Fruit fly (Drosophila melanogaster): ENCODE results near the gene CG12728.

CG12728 gene

dm6 chrX:5922057-5922456 is 20.3 kb upstream of the CG12728 start:
- TF ChIP-seq CG7101 (tag; optimal IDR thresholded peaks at IDR 0.05) = no peak
- TF ChIP-seq CG1620 (GFP tag; optimal IDR thresholded peaks at IDR 0.05) = no peak
- TF ChIP-seq CG12768 (GFP tag; optimal IDR thresholded peaks at IDR 0.05) = no peak
- no peak for TF ChIP-seq Mnt (GFP tag; optimal IDR thresholded peaks at IDR 0.05)
- TF ChIP-seq CG11617 (GFP tag; optimal IDR thresholded peaks at IDR 0.05) = no peak
- no peak for TF ChIP-seq pad (GFP tag; optimal IDR thresholded peaks at IDR 0.05)
- TF ChIP-seq Crg-1 (GFP tag; optimal IDR thresholded peaks at IDR 0.05) = no peak
- TF ChIP-seq cic (GFP tag; optimal IDR thresholded peaks at IDR 0.05) = no peak

- TF ChIP-seq pad (GFP tag; optimal IDR thresholded peaks at IDR 0.05) (no peak), cic (GFP tag; optimal IDR thresholded peaks at IDR 0.05) (no peak), Hr96 (GFP tag; optimal IDR thresholded peaks at IDR 0.05) (no peak), CG11617 (GFP tag; optimal IDR thresholded peaks at IDR 0.05) (no peak), bab1 (GFP tag; optimal IDR thresholded peaks at IDR 0.05) (no peak), Clk (GFP tag; optimal IDR thresholded peaks at IDR 0.05) (no peak), toe (GFP tag; optimal IDR thresholded peaks at IDR 0.05) (no peak), tj (GFP tag; optimal IDR thresholded peaks at IDR 0.05) (no peak), Mnt (GFP tag; optimal IDR thresholded peaks at IDR 0.05) (no peak), CG7101 (tag; optimal IDR thresholded peaks at IDR 0.05) (no peak), kay (GFP tag; ENCODE audit: borderline replicate concordance) (no peak)
Measured at dm6 chrX:5923124-5923523, 19.3 kb upstream of the CG12728 start.

dm6 chrX:5924378-5924777 is 18.0 kb upstream of the CG12728 start:
- TF ChIP-seq CG14711 (tag; optimal IDR thresholded peaks at IDR 0.05) (no peak), pad (GFP tag; optimal IDR thresholded peaks at IDR 0.05) (no peak), CG1620 (GFP tag; optimal IDR thresholded peaks at IDR 0.05) (no peak), Hr96 (GFP tag; optimal IDR thresholded peaks at IDR 0.05) (no peak), ovo (GFP tag; optimal IDR thresholded peaks at IDR 0.05) (no peak), cnc (optimal IDR thresholded peaks at IDR 0.05) (no peak), toe (GFP tag; optimal IDR thresholded peaks at IDR 0.05) (no peak), Clk (GFP tag; optimal IDR thresholded peaks at IDR 0.05) (no peak), CG5204 (GFP tag; optimal IDR thresholded peaks at IDR 0.05) (no peak), CG11617 (GFP tag; optimal IDR thresholded peaks at IDR 0.05) (no peak), Crg-1 (GFP tag; optimal IDR thresholded peaks at IDR 0.05) (no peak)

- TF ChIP-seq bab1 (GFP tag; optimal IDR thresholded peaks at IDR 0.05) (peak; percentile 78), Mnt (GFP tag; optimal IDR thresholded peaks at IDR 0.05) (no peak), CG11617 (GFP tag; optimal IDR thresholded peaks at IDR 0.05) (no peak), CG7101 (tag; optimal IDR thresholded peaks at IDR 0.05) (no peak), Hr96 (GFP tag; optimal IDR thresholded peaks at IDR 0.05) (no peak), CG1620 (GFP tag; optimal IDR thresholded peaks at IDR 0.05) (no peak), Crg-1 (GFP tag; optimal IDR thresholded peaks at IDR 0.05) (no peak), tj (GFP tag; optimal IDR thresholded peaks at IDR 0.05) (no peak), cnc (optimal IDR thresholded peaks at IDR 0.05) (no peak), CG33017 (tag; optimal IDR thresholded peaks at IDR 0.05) (no peak), CG14711 (tag; optimal IDR thresholded peaks at IDR 0.05) (peak; percentile 59)
Measured at dm6 chrX:5925793-5926418, 16.5 kb upstream of the CG12728 start.

- TF ChIP-seq pad (GFP tag; optimal IDR thresholded peaks at IDR 0.05) (no peak), CG11617 (GFP tag; optimal IDR thresholded peaks at IDR 0.05) (no peak), CG5204 (GFP tag; optimal IDR thresholded peaks at IDR 0.05) (no peak), CG12768 (GFP tag; optimal IDR thresholded peaks at IDR 0.05) (no peak), Hr96 (GFP tag; optimal IDR thresholded peaks at IDR 0.05) (no peak), bab1 (GFP tag; optimal IDR thresholded peaks at IDR 0.05) (peak; percentile 73), CG7101 (tag; optimal IDR thresholded peaks at IDR 0.05) (no peak), CG14711 (tag; optimal IDR thresholded peaks at IDR 0.05) (peak; percentile 4), Mnt (GFP tag; optimal IDR thresholded peaks at IDR 0.05) (no peak), CG33017 (tag; optimal IDR thresholded peaks at IDR 0.05) (no peak), ovo (GFP tag; optimal IDR thresholded peaks at IDR 0.05) (no peak), CG1620 (GFP tag; optimal IDR thresholded peaks at IDR 0.05) (no peak), Clk (GFP tag; optimal IDR thresholded peaks at IDR 0.05) (no peak), cnc (optimal IDR thresholded peaks at IDR 0.05) (no peak), tj (GFP tag; optimal IDR thresholded peaks at IDR 0.05) (peak; percentile 1), kay (GFP tag; ENCODE audit: borderline replicate concordance) (no peak), cic (GFP tag; optimal IDR thresholded peaks at IDR 0.05) (no peak), toe (GFP tag; optimal IDR thresholded peaks at IDR 0.05) (no peak), Crg-1 (GFP tag; optimal IDR thresholded peaks at IDR 0.05) (no peak), CG7045 (GFP tag; optimal IDR thresholded peaks at IDR 0.05) (no peak)
Measured at dm6 chrX:5926718-5927117, 15.7 kb upstream of the CG12728 start.

dm6 chrX:5932345-5932995 is 9.9 kb upstream of the CG12728 start:
- TF ChIP-seq kay (GFP tag; ENCODE audit: borderline replicate concordance) (no peak), cnc (optimal IDR thresholded peaks at IDR 0.05) (no peak), ovo (GFP tag; optimal IDR thresholded peaks at IDR 0.05) (peak; percentile 13), cic (GFP tag; optimal IDR thresholded peaks at IDR 0.05) (no peak), bab1 (GFP tag; optimal IDR thresholded peaks at IDR 0.05) (peak; percentile 96), Crg-1 (GFP tag; optimal IDR thresholded peaks at IDR 0.05) (peak; percentile 21), tj (GFP tag; optimal IDR thresholded peaks at IDR 0.05) (peak; percentile 69), CG7045 (GFP tag; optimal IDR thresholded peaks at IDR 0.05) (no peak), CG5204 (GFP tag; optimal IDR thresholded peaks at IDR 0.05) (no peak), Mnt (GFP tag; optimal IDR thresholded peaks at IDR 0.05) (no peak), CG1620 (GFP tag; optimal IDR thresholded peaks at IDR 0.05) (peak; percentile 79), Hr96 (GFP tag; optimal IDR thresholded peaks at IDR 0.05) (peak; percentile 27), CG33017 (tag; optimal IDR thresholded peaks at IDR 0.05) (no peak), CG7101 (tag; optimal IDR thresholded peaks at IDR 0.05) (peak; percentile 70), CG14711 (tag; optimal IDR thresholded peaks at IDR 0.05) (peak; percentile 69), CG12768 (GFP tag; optimal IDR thresholded peaks at IDR 0.05) (no peak), pad (GFP tag; optimal IDR thresholded peaks at IDR 0.05) (peak; percentile 63), CG11617 (GFP tag; optimal IDR thresholded peaks at IDR 0.05) (no peak), Clk (GFP tag; optimal IDR thresholded peaks at IDR 0.05) (no peak), toe (GFP tag; optimal IDR thresholded peaks at IDR 0.05) (no peak)

Data from whole organism, adult.